Fruit fly (Drosophila melanogaster) whole organism, embryonic: ENCODE data around the gene CG17778.

Source experiments
- Asciz ChIP-seq: fragments of 200-800 bp; sonication (Bioruptor generic); optimal IDR thresholded peaks from 2 replicates; lab custom pipeline; 2017; ENCODE audit warnings: missing biosample characterization, mild to moderate bottlenecking, missing genetic modification characterization, missing genetic modification reagents
- Awh ChIP-seq: fragments of 200-800 bp; sonication (Bioruptor generic); IDR thresholded peaks from 2 replicates; pipeline ENCODE4, ENCODE4 v1.3.6; 2022; ENCODE audit warnings: missing biosample characterization, missing genetic modification characterization
- B-H2 ChIP-seq: fragments of 200-800 bp; sonication (Bioruptor generic); optimal IDR thresholded peaks from 2 replicates; lab custom pipeline; 2018; ENCODE audit warnings: missing biosample characterization, mild to moderate bottlenecking, missing genetic modification characterization
- CG10654 ChIP-seq: fragments of 200-800 bp; sonication (Bioruptor generic); optimal IDR thresholded peaks from 2 replicates; lab custom pipeline; 2016; ENCODE audit warnings: missing biosample characterization, missing genetic modification characterization
- CG11398 ChIP-seq: fragments of 200-800 bp; sonication (Bioruptor generic); optimal IDR thresholded peaks from 2 replicates; lab custom pipeline; 2016; ENCODE audit warnings: missing biosample characterization, missing genetic modification characterization
- CG11456 ChIP-seq: fragments of 200-800 bp; sonication (Bioruptor generic); IDR thresholded peaks from 3 replicates; pipeline ENCODE4 v1.3.6; 2022; ENCODE audit warnings: missing biosample characterization, missing genetic modification characterization
- CG12299 ChIP-seq: fragments of 200-800 bp; sonication (Bioruptor generic); optimal IDR thresholded peaks from 2 replicates; lab custom pipeline; 2018; ENCODE audit warnings: missing biosample characterization, mild to moderate bottlenecking, missing genetic modification characterization
- CG13123 ChIP-seq: fragments of 200-800 bp; sonication (Bioruptor generic); optimal IDR thresholded peaks from 2 replicates; lab custom pipeline; 2016; ENCODE audit warnings: missing biosample characterization, missing genetic modification characterization
- CG13775 ChIP-seq: fragments of 200-800 bp; sonication (Bioruptor generic); optimal IDR thresholded peaks from 3 replicates; lab custom pipeline; 2017; ENCODE audit warnings: missing biosample characterization, mild to moderate bottlenecking, missing genetic modification characterization
- CG14050 ChIP-seq: fragments of 200-800 bp; sonication (Bioruptor generic); IDR thresholded peaks from 3 replicates; pipeline ENCODE4 v1.3.6; 2022; ENCODE audit warnings: missing biosample characterization, missing genetic modification characterization
- CG14441 ChIP-seq: fragments of 200-800 bp; sonication (Bioruptor generic); IDR thresholded peaks from 2 replicates; pipeline ENCODE4 v1.3.6; 2022; ENCODE audit warnings: missing biosample characterization, missing genetic modification characterization
- CG14710 ChIP-seq: fragments of 200-800 bp; sonication (Bioruptor generic); optimal IDR thresholded peaks from 3 replicates; lab custom pipeline; 2019; ENCODE audit warnings: missing biosample characterization, mild to moderate bottlenecking, missing genetic modification characterization, moderate library complexity
- CG16779 ChIP-seq: fragments of 200-800 bp; sonication (Bioruptor generic); IDR thresholded peaks from 2 replicates; pipeline ENCODE4 v1.3.6; 2022; ENCODE audit warnings: missing biosample characterization, missing genetic modification characterization
- CG16863 ChIP-seq: fragments of 200-800 bp; sonication (Bioruptor generic); optimal IDR thresholded peaks from 3 replicates; lab custom pipeline; 2016; ENCODE audit warnings: missing biosample characterization, missing genetic modification characterization
- CG17361 ChIP-seq: fragments of 200-800 bp; sonication (Bioruptor generic); IDR thresholded peaks from 3 replicates; pipeline ENCODE4 v1.3.6; 2022; ENCODE audit warnings: missing biosample characterization, missing genetic modification characterization
- CG18262 ChIP-seq: fragments of 200-800 bp; optimal IDR thresholded peaks from 3 replicates; lab custom pipeline; 2019; ENCODE audit warnings: missing biosample characterization, mild to moderate bottlenecking, missing genetic modification characterization, moderate library complexity
- CG2120 ChIP-seq: fragments of 200-800 bp; sonication (Bioruptor generic); optimal IDR thresholded peaks from 3 replicates; lab custom pipeline; 2016; ENCODE audit warnings: missing biosample characterization, missing genetic modification characterization
- CG6175 ChIP-seq: fragments of 200-800 bp; sonication (Bioruptor generic); IDR thresholded peaks from 3 replicates; pipeline ENCODE4 v1.3.6; 2022; ENCODE audit warnings: missing biosample characterization, missing genetic modification characterization
- CG6272 ChIP-seq: fragments of 200-800 bp; sonication (Bioruptor generic); IDR thresholded peaks from 2 replicates; pipeline ENCODE4 v1.3.6; 2022; ENCODE audit warnings: missing biosample characterization, missing genetic modification characterization
- CG7271 ChIP-seq: fragments of 200-800 bp; sonication (Bioruptor generic); optimal IDR thresholded peaks from 2 replicates; lab custom pipeline; 2018; ENCODE audit warnings: missing biosample characterization, mild to moderate bottlenecking, missing genetic modification characterization, moderate library complexity
- CG8765 ChIP-seq: fragments of 200-800 bp; sonication (Bioruptor generic); IDR thresholded peaks from 2 replicates; pipeline ENCODE4 v1.3.6; 2022; ENCODE audit warnings: missing biosample characterization, missing genetic modification characterization
- CG9876 ChIP-seq: fragments of 200-800 bp; sonication (Bioruptor generic); optimal IDR thresholded peaks from 2 replicates; lab custom pipeline; 2016; ENCODE audit warnings: missing biosample characterization, missing genetic modification characterization
- Deaf1 ChIP-seq: fragments of 200-800 bp; optimal IDR thresholded peaks from 3 replicates; lab custom pipeline; 2019; ENCODE audit warnings: missing biosample characterization, mild to moderate bottlenecking, missing genetic modification characterization, moderate library complexity
- Ets65A ChIP-seq: fragments of 200-800 bp; sonication (Bioruptor generic); peaks from one replicate; lab custom pipeline; 2016; ENCODE audit warnings: missing biosample characterization, missing genetic modification characterization
- HLH4C ChIP-seq: fragments of 200-800 bp; sonication (Bioruptor generic); IDR thresholded peaks from 3 replicates; pipeline ENCODE4 v1.3.6; 2022; ENCODE audit warnings: missing biosample characterization, missing genetic modification characterization; ENCODE audit not compliant: partially characterized antibody
- Hey ChIP-seq: fragments of 200-800 bp; sonication (Bioruptor generic); optimal IDR thresholded peaks from 3 replicates; lab custom pipeline; 2018; ENCODE audit warnings: missing biosample characterization, mild to moderate bottlenecking, missing genetic modification characterization
- HmgZ ChIP-seq: fragments of 200-800 bp; sonication (Bioruptor generic); optimal IDR thresholded peaks from 2 replicates; lab custom pipeline; 2018; ENCODE audit warnings: missing biosample characterization, mild to moderate bottlenecking, missing genetic modification characterization
- Myb ChIP-seq: fragments of 200-800 bp; sonication (Bioruptor generic); optimal IDR thresholded peaks from 2 replicates; lab custom pipeline; 2016; ENCODE audit warnings: missing biosample characterization, missing genetic modification characterization
- Nf-YA ChIP-seq: fragments of 200-800 bp; sonication (Bioruptor generic); IDR thresholded peaks from 2 replicates; pipeline ENCODE4 v1.3.6; 2022; ENCODE audit warnings: missing biosample characterization, missing genetic modification characterization
- Sin3A ChIP-seq: fragments of >200 bp; optimal IDR thresholded peaks from 2 replicates; lab custom pipeline; 2018
- Spps ChIP-seq: fragments of 200-800 bp; sonication (Bioruptor generic); optimal IDR thresholded peaks from 2 replicates; lab custom pipeline; 2018; ENCODE audit warnings: missing biosample characterization, mild to moderate bottlenecking, missing genetic modification characterization
- Sry-β ChIP-seq: fragments of 200-800 bp; sonication (Bioruptor generic); optimal IDR thresholded peaks from 2 replicates; lab custom pipeline; 2018; ENCODE audit warnings: missing biosample characterization, mild to moderate bottlenecking, missing genetic modification characterization, moderate library complexity
- ac ChIP-seq: fragments of 200-800 bp; sonication (Bioruptor generic); optimal IDR thresholded peaks from 3 replicates; lab custom pipeline; 2017; ENCODE audit warnings: missing biosample characterization, mild to moderate bottlenecking, missing genetic modification characterization
- bowl ChIP-seq: fragments of 200-800 bp; sonication (Bioruptor generic); IDR thresholded peaks from 2 replicates; pipeline ENCODE4 v1.3.6; 2022; ENCODE audit warnings: missing biosample characterization, missing genetic modification characterization
- bsh ChIP-seq, 2 experiments: fragments of 200-800 bp; sonication (Bioruptor generic); optimal IDR thresholded peaks; 2 replicates each; lab custom pipeline; 2017 to 2018; ENCODE audit warnings: mild to moderate bottlenecking in 2 of 2, missing biosample characterization in 2 of 2, missing genetic modification characterization in 2 of 2, moderate library complexity in 1 of 2
- crc ChIP-seq: fragments of 200-800 bp; sonication (Bioruptor generic); optimal IDR thresholded peaks from 2 replicates; lab custom pipeline; 2016; ENCODE audit warnings: missing biosample characterization, missing genetic modification characterization
- croc ChIP-seq: fragments of 200-800 bp; sonication (Bioruptor generic); conservative IDR thresholded peaks from 3 replicates; pipeline ENCODE4 v1.3.6; 2022; ENCODE audit warnings: missing biosample characterization, missing genetic modification characterization
- dysf ChIP-seq: fragments of 200-800 bp; sonication (Bioruptor generic); IDR thresholded peaks from 3 replicates; pipeline ENCODE4 v1.3.6; 2022; ENCODE audit warnings: missing biosample characterization, missing genetic modification characterization
- eve ChIP-seq, 2 experiments: fragments of >200 bp; optimal IDR thresholded peaks; 2 replicates each; lab custom pipeline; 2017; ENCODE audit warnings: missing biosample characterization in 2 of 2, missing genetic modification characterization in 2 of 2
- ftz-f1 ChIP-seq: fragments of 200-800 bp; sonication (Bioruptor generic); optimal IDR thresholded peaks from 2 replicates; lab custom pipeline; 2016; ENCODE audit warnings: missing biosample characterization, missing genetic modification characterization
- gcm2 ChIP-seq: fragments of 200-800 bp; sonication (Bioruptor generic); optimal IDR thresholded peaks from 2 replicates; lab custom pipeline; 2016; ENCODE audit warnings: missing biosample characterization, missing genetic modification characterization
- grau ChIP-seq: fragments of 200-800 bp; optimal IDR thresholded peaks from 3 replicates; lab custom pipeline; 2019; ENCODE audit warnings: missing biosample characterization, mild to moderate bottlenecking, missing genetic modification characterization, moderate library complexity
- hth ChIP-seq: fragments of >200 bp; optimal IDR thresholded peaks from 2 replicates; lab custom pipeline; 2017; ENCODE audit warnings: inconsistent platforms
- insv ChIP-seq, 2 experiments: fragments of 200-800 bp; sonication (Bioruptor generic); optimal IDR thresholded peaks; 3 replicates each; lab custom pipeline; 2016 to 2018; ENCODE audit warnings: missing biosample characterization in 2 of 2, missing genetic modification characterization in 2 of 2
- inv ChIP-seq: fragments of 200-800 bp; sonication (Bioruptor generic); IDR thresholded peaks from 2 replicates; pipeline ENCODE4 v1.3.6; 2022; ENCODE audit warnings: missing biosample characterization, missing genetic modification characterization; ENCODE audit not compliant: partially characterized antibody
- kay ChIP-seq: fragments of 200-800 bp; sonication (Bioruptor generic); optimal IDR thresholded peaks from 2 replicates; lab custom pipeline; 2016; ENCODE audit warnings: missing biosample characterization, missing genetic modification characterization
- lmd ChIP-seq: fragments of 200-800 bp; sonication (Bioruptor generic); IDR thresholded peaks from 2 replicates; pipeline ENCODE4 v1.3.6; 2022; ENCODE audit warnings: missing biosample characterization, missing genetic modification characterization
- maf-S ChIP-seq: fragments of 200-800 bp; sonication (Bioruptor generic); optimal IDR thresholded peaks from 2 replicates; lab custom pipeline; 2016; ENCODE audit warnings: missing biosample characterization, missing genetic modification characterization
- row ChIP-seq: fragments of 200-800 bp; sonication (Bioruptor generic); IDR thresholded peaks from 3 replicates; pipeline ENCODE4 v1.3.6; 2022; ENCODE audit warnings: missing biosample characterization, missing genetic modification characterization
- ssp ChIP-seq: fragments of 200-800 bp; sonication (Bioruptor generic); IDR thresholded peaks from 2 replicates; pipeline ENCODE4 v1.3.6; 2022; ENCODE audit warnings: missing biosample characterization, missing genetic modification characterization
- tin ChIP-seq: fragments of 200-800 bp; sonication (Bioruptor generic); optimal IDR thresholded peaks from 3 replicates; lab custom pipeline; 2016; ENCODE audit warnings: missing biosample characterization, missing genetic modification characterization

The CG17778 gene

dm6 chrX:522357-523043 is 28.1 kb downstream of the CG17778 start (continued):
- TF ChIP-seq CG10654 (GFP tag; lab: Kevin White, UChicago), result peak; percentile 60
- TF ChIP-seq CG17361 (GFP tag; lab: Robert Waterston, UW), result no peak
- TF ChIP-seq CG13123 (GFP tag; lab: Kevin White, UChicago), result peak; percentile 67
- peak; percentile 40 for TF ChIP-seq CG13775 (GFP tag; lab: Kevin White, UChicago)
- TF ChIP-seq Deaf1, result peak; percentile 49
- TF ChIP-seq row (GFP tag; lab: Robert Waterston, UW), result peak; percentile 95
- TF ChIP-seq CG14441, result peak; percentile 88
- TF ChIP-seq lmd (GFP tag; lab: Robert Waterston, UW), result peak; percentile 84
- TF ChIP-seq CG16779 (GFP tag; lab: Robert Waterston, UW), result peak; percentile 93
- 0 out of 2 replicates have a peak, but pooled peaks have one; percentile 38 for TF ChIP-seq bowl (GFP tag; lab: Robert Waterston, UW)
- peak; percentile 88 for TF ChIP-seq dysf
- TF ChIP-seq Myb (GFP tag; lab: Kevin White, UChicago), result peak; percentile 77
- peak; percentile 59 for TF ChIP-seq CG11398 (GFP tag; lab: Kevin White, UChicago)
- TF ChIP-seq CG12299, result peak; percentile 73
- peak; percentile 96 for TF ChIP-seq CG2120
- peak; percentile 83 for TF ChIP-seq maf-S (GFP tag; lab: Kevin White, UChicago)
- TF ChIP-seq Spps (tag; lab: Kevin White, UChicago), result peak; percentile 19
- no peak for TF ChIP-seq hth (lab: Kevin White, UChicago)
- no peak for TF ChIP-seq ac (GFP tag; lab: Kevin White, UChicago)
- peak in 1 of 2 experiments; percentile 76 for TF ChIP-seq bsh (GFP tag; optimal IDR thresholded peaks at IDR 0.05; lab: Kevin White, UChicago)
- peak; percentile 77 for TF ChIP-seq CG14050
- TF ChIP-seq Nf-YA (GFP tag; lab: Robert Waterston, UW), result no peak
- peak; percentile 74 for TF ChIP-seq Hey (tag; lab: Kevin White, UChicago)
- peak; percentile 63; the same call in 1 of the 2 replicates for TF ChIP-seq CG8765 (GFP tag; lab: Robert Waterston, UW)
- no peak for TF ChIP-seq Sin3A (lab: Kevin White, UChicago)
- peak; percentile 92 for TF ChIP-seq HmgZ (tag; lab: Kevin White, UChicago)
- TF ChIP-seq B-H2 (GFP tag; lab: Kevin White, UChicago), result peak; percentile 95
- peak; percentile 72 for TF ChIP-seq CG16863 (GFP tag; lab: Kevin White, UChicago)
- peak; percentile 97 for TF ChIP-seq CG11456 (GFP tag; lab: Robert Waterston, UW)
- peak; percentile 66 for TF ChIP-seq kay (GFP tag; lab: Kevin White, UChicago)
- TF ChIP-seq CG18262 (tag; lab: Kevin White, UChicago), result peak; percentile 50
- TF ChIP-seq insv (GFP tag; optimal IDR thresholded peaks at IDR 0.05; lab: Kevin White, UChicago), result no peak
- TF ChIP-seq crc (GFP tag; lab: Kevin White, UChicago), result peak; percentile 85
- no peak for TF ChIP-seq inv (GFP tag; lab: Robert Waterston, UW)
- TF ChIP-seq Sry-β (GFP tag; lab: Kevin White, UChicago), result no peak
- TF ChIP-seq Asciz (GFP tag; lab: Kevin White, UChicago), result peak; percentile 67
- TF ChIP-seq HLH4C (GFP tag; lab: Robert Waterston, UW), result no peak
- TF ChIP-seq CG9876 (GFP tag; lab: Kevin White, UChicago), result peak; percentile 82
- no peak for TF ChIP-seq CG7271 (tag; lab: Kevin White, UChicago)
- TF ChIP-seq gcm2 (GFP tag; lab: Kevin White, UChicago), result peak; percentile 90
- peak; percentile 35; the same call in 1 of the 3 replicates for TF ChIP-seq croc (GFP tag; lab: Robert Waterston, UW)
- TF ChIP-seq Ets65A (GFP tag; lab: Kevin White, UChicago), result peak; percentile 95
- TF ChIP-seq Awh (GFP tag; lab: Robert Waterston, UW), result peak; percentile 82
- peak; percentile 50; the same call in 1 of the 2 replicates for TF ChIP-seq ssp
- peak; percentile 80 for TF ChIP-seq grau (tag; lab: Kevin White, UChicago)
- TF ChIP-seq CG6272 (GFP tag; lab: Robert Waterston, UW), result no peak
- peak; percentile 90 for TF ChIP-seq CG6175
- no peak for TF ChIP-seq CG14710 (tag; lab: Kevin White, UChicago)
- TF ChIP-seq tin (GFP tag; lab: Kevin White, UChicago), result peak; percentile 90
- peak; percentile 70 for TF ChIP-seq ftz-f1 (GFP tag; lab: Kevin White, UChicago)
- no peak for TF ChIP-seq eve (GFP tag; optimal IDR thresholded peaks at IDR 0.05; lab: Kevin White, UChicago)
